Worm (Caenorhabditis elegans): ENCODE data around the gene tbx-37.

- TF ChIP-seq zip-8 (tag; optimal IDR thresholded peaks at IDR 0.05) = no peak
- no peak for TF ChIP-seq elt-3 (tag; optimal IDR thresholded peaks at IDR 0.05)
- TF ChIP-seq ztf-11 (tag; optimal IDR thresholded peaks at IDR 0.05) = no peak
- TF ChIP-seq ham-2 (GFP tag; optimal IDR thresholded peaks at IDR 0.05) = no peak
- no peak for TF ChIP-seq nhr-76 (tag; optimal IDR thresholded peaks at IDR 0.05)
- TF ChIP-seq mep-1 (tag; optimal IDR thresholded peaks at IDR 0.05) = no peak
- no peak for TF ChIP-seq pha-4 (tag; optimal IDR thresholded peaks at IDR 0.05)
- no peak for TF ChIP-seq blmp-1 (tag; optimal IDR thresholded peaks at IDR 0.05)
- no peak for TF ChIP-seq snpc-4 (tag; optimal IDR thresholded peaks at IDR 0.05)
- TF ChIP-seq nhr-12 (tag; optimal IDR thresholded peaks at IDR 0.05) = no peak
- TF ChIP-seq unc-39 (tag; optimal IDR thresholded peaks at IDR 0.05) = no peak
- TF ChIP-seq ces-1 (GFP tag; optimal IDR thresholded peaks at IDR 0.05) = no peak
These were observed 42.3 kb upstream of the tbx-37 start for ce11 chrIII:11269206-11269605.
